Fruit fly (Drosophila melanogaster): ENCODE results near the gene CG13026.

Gene CG13026

DNA sequence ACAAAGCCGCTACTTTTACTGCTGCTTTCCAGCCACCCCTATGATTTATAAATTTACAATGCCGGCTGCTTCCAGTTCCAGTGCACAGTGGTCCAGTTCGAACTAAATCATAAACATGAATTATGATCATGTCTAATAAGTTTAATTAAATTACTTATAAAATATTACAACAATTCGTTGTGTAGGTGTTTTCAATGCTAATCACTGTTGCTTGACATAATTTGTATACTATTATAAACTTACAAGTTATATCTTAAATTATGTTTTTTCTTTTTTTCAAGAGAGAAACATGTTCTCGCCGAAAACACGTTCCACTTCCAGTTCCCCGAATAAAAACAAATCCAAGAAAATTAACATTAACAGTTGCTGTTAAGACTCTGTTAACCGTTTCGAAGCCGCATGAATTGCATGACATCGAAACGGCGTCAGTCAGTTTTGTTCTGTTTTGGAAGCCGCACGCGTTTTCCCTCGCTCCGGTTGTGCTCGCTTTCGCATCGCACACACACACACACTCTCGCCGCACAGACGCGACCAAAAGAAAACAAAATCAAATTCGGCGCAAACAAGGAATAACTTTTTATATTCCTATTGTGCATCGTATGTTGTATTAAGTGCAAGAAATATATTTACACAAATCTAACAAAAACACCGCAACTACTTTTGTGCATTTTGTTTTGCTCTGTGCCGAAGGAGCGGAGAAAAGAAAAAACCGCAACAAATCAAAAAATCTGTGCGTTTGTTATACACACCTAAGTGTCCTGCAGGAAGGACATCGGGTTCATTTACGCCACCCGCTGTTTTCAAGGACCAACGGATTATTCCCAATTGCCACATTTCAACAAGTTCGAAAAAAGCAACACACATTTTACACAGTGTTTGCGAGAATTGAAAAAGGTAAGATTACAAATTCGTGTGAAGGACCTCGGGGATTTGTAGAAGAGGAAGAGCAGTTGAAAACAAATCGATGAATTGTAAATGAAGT is 40.0 kb upstream of the CG13026 start, which contains the start of gene Nrt (continued):
- TF ChIP-seq topi (GFP tag; optimal IDR thresholded peaks at IDR 0.05): peak; percentile 25
- no peak for TF ChIP-seq Hr38 (GFP tag; optimal IDR thresholded peaks at IDR 0.05)
- peak; percentile 44 for TF ChIP-seq spab (GFP tag; optimal IDR thresholded peaks at IDR 0.05)
- TF ChIP-seq CG31627 (GFP tag; optimal IDR thresholded peaks at IDR 0.05): no peak
- peak; percentile 62 for TF ChIP-seq CG9139 (GFP tag; optimal IDR thresholded peaks at IDR 0.05)
- peak; percentile 73 for TF ChIP-seq CG6276 (GFP tag; optimal IDR thresholded peaks at IDR 0.05)
- peak; percentile 53 for TF ChIP-seq Lpt (GFP tag; optimal IDR thresholded peaks at IDR 0.05)
- no peak for TF ChIP-seq dac (GFP tag; optimal IDR thresholded peaks at IDR 0.05)
- TF ChIP-seq fd85E (GFP tag; optimal IDR thresholded peaks at IDR 0.05): peak; percentile 23
- no peak for TF ChIP-seq Blimp-1 (GFP tag; optimal IDR thresholded peaks at IDR 0.05)
- peak; percentile 58 for TF ChIP-seq Sox102F (GFP tag; optimal IDR thresholded peaks at IDR 0.05)

DNA sequence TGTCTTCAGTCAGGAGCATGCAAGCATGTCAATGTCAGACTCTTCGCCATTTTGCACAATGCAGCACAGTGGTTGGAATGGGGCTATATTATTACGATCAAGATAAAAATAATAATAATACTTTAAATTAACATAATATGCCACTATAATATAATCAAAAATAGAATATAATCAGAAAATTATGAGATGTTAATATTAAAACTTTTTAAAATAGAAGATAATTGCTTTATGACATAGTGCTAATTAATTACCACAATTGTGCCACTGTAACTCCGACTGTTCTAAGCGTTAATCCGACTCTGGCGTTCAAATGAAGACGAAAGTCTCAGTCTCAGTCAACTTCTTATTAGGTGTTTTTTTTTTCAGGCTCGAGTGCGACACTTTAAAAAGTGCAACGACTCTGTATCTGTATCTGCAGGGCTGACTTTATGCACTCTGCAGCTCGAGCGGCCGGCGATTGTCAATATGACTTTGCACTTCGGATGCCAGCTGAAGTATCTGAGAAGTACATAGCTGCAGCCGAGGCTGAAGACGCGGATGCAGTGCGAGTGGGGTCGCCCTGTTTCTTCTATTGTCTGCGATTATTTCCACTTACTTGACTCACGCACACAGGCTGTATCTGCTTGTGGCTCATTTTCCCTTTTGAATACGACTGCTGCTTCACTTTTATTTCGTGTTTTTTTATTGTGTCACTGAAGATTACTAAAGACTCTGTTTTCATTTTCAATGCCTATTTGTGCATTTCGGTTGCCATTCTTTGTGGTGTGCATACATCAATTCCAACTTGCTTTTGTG is 36.4 kb upstream of the CG13026 start:
- TF ChIP-seq Sox14 (GFP tag; optimal IDR thresholded peaks at IDR 0.05): peak; percentile 57
- peak; percentile 67 for TF ChIP-seq OdsH (GFP tag; optimal IDR thresholded peaks at IDR 0.05)
- TF ChIP-seq fd85E (GFP tag; optimal IDR thresholded peaks at IDR 0.05): no peak
- peak; percentile 33 for TF ChIP-seq CG7368 (GFP tag; optimal IDR thresholded peaks at IDR 0.05)
- TF ChIP-seq CG16779 (tag; optimal IDR thresholded peaks at IDR 0.05): peak; percentile 14
- no peak for TF ChIP-seq topi (GFP tag; optimal IDR thresholded peaks at IDR 0.05)
- TF ChIP-seq spab (GFP tag; optimal IDR thresholded peaks at IDR 0.05): peak; percentile 56
- peak; percentile 49 to 71 for TF ChIP-seq salr (GFP tag; optimal IDR thresholded peaks at IDR 0.05)
- TF ChIP-seq CG3032 (tag; optimal IDR thresholded peaks at IDR 0.05): peak; percentile 62
- no peak for TF ChIP-seq CG11294 (GFP tag; IDR thresholded peaks at IDR 0.05)
- TF ChIP-seq Gug (GFP tag; IDR thresholded peaks at IDR 0.05): no peak
- peak; percentile 29 for TF ChIP-seq CG6276 (GFP tag; optimal IDR thresholded peaks at IDR 0.05)
- peak; percentile 79 for TF ChIP-seq Ets96B (tag; optimal IDR thresholded peaks at IDR 0.05)
- TF ChIP-seq Hr4 (GFP tag; optimal IDR thresholded peaks at IDR 0.05): peak; percentile 58
- no peak for TF ChIP-seq CG8319 (GFP tag; optimal IDR thresholded peaks at IDR 0.05)
- TF ChIP-seq pdm3 (GFP tag; optimal IDR thresholded peaks at IDR 0.05): peak; percentile 69
- peak; percentile 56 for TF ChIP-seq CG10669 (GFP tag; optimal IDR thresholded peaks at IDR 0.05)
- TF ChIP-seq CG6808 (GFP tag; optimal IDR thresholded peaks at IDR 0.05): peak; percentile 65
- TF ChIP-seq acj6 (GFP tag; optimal IDR thresholded peaks at IDR 0.05): peak; percentile 71
- peak; percentile 46 for TF ChIP-seq Smox (GFP tag; optimal IDR thresholded peaks at IDR 0.05)
- TF ChIP-seq svp (GFP tag): peak; percentile 71
- TF ChIP-seq CG4318 (GFP tag; optimal IDR thresholded peaks at IDR 0.05): peak; percentile 45
- TF ChIP-seq net (GFP tag; optimal IDR thresholded peaks at IDR 0.05): peak; percentile 58
- no peak for TF ChIP-seq CG11902 (GFP tag; optimal IDR thresholded peaks at IDR 0.05)
- no peak for TF ChIP-seq CG6854 (GFP tag; optimal IDR thresholded peaks at IDR 0.05)
- peak; percentile 92 for TF ChIP-seq Eip78C (GFP tag)
- peak; percentile 52 for TF ChIP-seq CG6792 (GFP tag; optimal IDR thresholded peaks at IDR 0.05)
- TF ChIP-seq CG3919 (GFP tag; optimal IDR thresholded peaks at IDR 0.05): peak; percentile 43
- TF ChIP-seq CG8119 (GFP tag; IDR thresholded peaks at IDR 0.05): peak; percentile 88
- peak; percentile 69 for TF ChIP-seq dsx (GFP tag; optimal IDR thresholded peaks at IDR 0.05; ENCODE audit: poor library complexity, severe bottlenecking)
- no peak for TF ChIP-seq eg (GFP tag; IDR thresholded peaks at IDR 0.05)
- TF ChIP-seq Sox102F (GFP tag; optimal IDR thresholded peaks at IDR 0.05): peak; percentile 33
- no peak for TF ChIP-seq Hr39 (GFP tag; optimal IDR thresholded peaks at IDR 0.05)
- TF ChIP-seq Eip93F (GFP tag; optimal IDR thresholded peaks at IDR 0.05): no peak
- no peak for TF ChIP-seq Sox15 (GFP tag; optimal IDR thresholded peaks at IDR 0.05)
- no peak for TF ChIP-seq Ets21C (GFP tag; optimal IDR thresholded peaks at IDR 0.05)
- TF ChIP-seq vri (GFP tag; optimal IDR thresholded peaks at IDR 0.05): no peak
- peak; percentile 23 for TF ChIP-seq CG11762 (GFP tag; optimal IDR thresholded peaks at IDR 0.05; ENCODE audit: insufficient read depth)
- TF ChIP-seq CG32006 (GFP tag; optimal IDR thresholded peaks at IDR 0.05): peak; percentile 72
- TF ChIP-seq cyc (GFP tag; optimal IDR thresholded peaks at IDR 0.05): no peak

All from whole organism, prepupa.